Worm (Caenorhabditis elegans): ENCODE data around the gene F09G8.5.

The F09G8.5 gene

DNA sequence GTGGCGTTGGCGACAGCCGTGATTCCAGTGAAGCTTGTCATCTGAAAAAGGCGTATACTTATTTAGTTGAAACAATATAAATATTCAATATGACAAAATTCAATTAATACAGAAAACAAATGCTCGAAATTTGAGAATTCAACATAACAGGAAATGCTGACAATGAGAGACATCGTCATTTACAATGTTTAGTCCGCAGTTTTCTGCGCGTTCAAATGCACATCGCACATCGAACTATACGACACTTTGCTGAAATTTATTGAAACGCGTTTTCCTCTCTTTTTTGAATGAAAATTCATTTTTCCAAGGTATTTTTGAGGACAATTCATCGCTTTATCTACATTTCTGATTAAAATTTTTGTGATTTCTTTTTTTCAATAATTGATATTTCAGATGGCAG is 10.7 kb upstream of the F09G8.5 start, which contains the start of the genes pbs-6 and cids-1:
Gene pbs-6, minus strand, starts transcription at position 41 of the 400 bp plus-strand sequence.
Gene cids-1, plus strand, starts transcription at position 394 of the 400 bp plus-strand sequence.
- TF ChIP-seq unc-55 (GFP tag; optimal IDR thresholded peaks at IDR 0.05) (peak; percentile 47), aly-2 (tag; optimal IDR thresholded peaks at IDR 0.05) (no peak), nhr-129 (tag; optimal IDR thresholded peaks at IDR 0.05) (peak; percentile 21), lsy-2 (tag; optimal IDR thresholded peaks at IDR 0.05) (peak in 1 of 2 experiments; percentile 51), C34F6.9 (tag; optimal IDR thresholded peaks at IDR 0.05) (peak; percentile 16), fos-1 (tag; optimal IDR thresholded peaks at IDR 0.05) (no peak), crh-2 (tag; optimal IDR thresholded peaks at IDR 0.05) (no peak)

DNA sequence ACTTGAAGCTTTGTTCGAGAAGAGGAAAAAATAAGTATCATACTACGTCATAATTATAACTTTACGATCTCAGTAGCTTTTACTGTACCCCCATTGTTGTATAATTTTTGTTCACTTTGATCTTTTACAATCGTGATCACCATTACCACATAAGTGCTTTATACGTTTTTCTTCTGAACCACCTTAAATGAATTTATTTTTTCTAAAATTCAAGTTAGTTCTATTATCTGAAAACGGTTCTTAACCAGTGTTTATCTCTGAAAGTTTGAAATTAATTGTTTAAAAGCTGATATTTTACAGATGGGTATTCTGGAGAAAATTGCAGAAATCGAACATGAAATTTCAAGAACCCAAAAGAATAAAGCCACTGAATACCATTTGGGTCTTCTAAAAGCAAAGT is 9.2 kb upstream of the F09G8.5 start, which contains the start of gene C02F5.3:
Gene C02F5.3, plus strand, starts transcription at position 301 of the 400 bp plus-strand sequence.
- TF ChIP-seq ztf-1 (GFP tag; conservative IDR thresholded peaks at IDR 0.05) (no peak), snpc-4 (tag; optimal IDR thresholded peaks at IDR 0.05) (no peak), ama-1 (optimal IDR thresholded peaks at IDR 0.05) (no peak), nhr-77 (tag; optimal IDR thresholded peaks at IDR 0.05) (no peak), sma-3 (GFP tag; optimal IDR thresholded peaks at IDR 0.05) (no peak), egl-27 (tag; optimal IDR thresholded peaks at IDR 0.05) (no peak)

DNA sequence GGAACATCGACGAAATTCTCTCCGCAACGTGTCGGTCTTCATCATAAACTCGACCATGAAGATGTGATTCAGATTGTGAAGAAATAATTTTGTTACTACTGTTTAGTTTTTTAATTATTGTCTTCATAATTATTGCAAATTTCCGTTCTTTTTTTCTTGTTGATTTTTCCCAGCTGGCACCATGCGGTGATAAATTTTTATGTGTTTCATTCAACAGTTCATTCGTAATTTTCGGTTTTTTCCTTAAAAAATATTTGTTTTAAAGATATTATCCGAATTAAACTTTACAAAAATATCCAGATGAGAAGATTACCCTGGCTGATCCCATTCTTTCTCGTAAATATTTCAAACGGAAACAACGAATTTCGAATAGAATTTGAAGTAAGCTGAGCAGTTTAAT is 7.7 kb upstream of the F09G8.5 start, which contains the start of gene C02F5.13:
Gene C02F5.13, plus strand, starts transcription at position 301 of the 400 bp plus-strand sequence.
- TF ChIP-seq C34F6.9 (tag; optimal IDR thresholded peaks at IDR 0.05) = no peak
- TF ChIP-seq aly-2 (tag; optimal IDR thresholded peaks at IDR 0.05) = no peak
- no peak for TF ChIP-seq nhr-129 (tag; optimal IDR thresholded peaks at IDR 0.05)
- no peak for TF ChIP-seq nhr-11 (tag; optimal IDR thresholded peaks at IDR 0.05)
- no peak for TF ChIP-seq ama-1 (optimal IDR thresholded peaks at IDR 0.05)
- TF ChIP-seq nhr-77 (tag; optimal IDR thresholded peaks at IDR 0.05) = no peak
- TF ChIP-seq elt-1 (tag; optimal IDR thresholded peaks at IDR 0.05) = no peak
- no peak for TF ChIP-seq ceh-82 (tag; optimal IDR thresholded peaks at IDR 0.05)
- TF ChIP-seq skn-1 (tag; optimal IDR thresholded peaks at IDR 0.05) = no peak
- no peak for TF ChIP-seq nhr-23 (tag; optimal IDR thresholded peaks at IDR 0.05)
- TF ChIP-seq snpc-4 (tag; optimal IDR thresholded peaks at IDR 0.05) = no peak
- TF ChIP-seq ztf-1 (GFP tag; conservative IDR thresholded peaks at IDR 0.05) = no peak
- TF ChIP-seq fos-1 (tag; optimal IDR thresholded peaks at IDR 0.05) = no peak

DNA sequence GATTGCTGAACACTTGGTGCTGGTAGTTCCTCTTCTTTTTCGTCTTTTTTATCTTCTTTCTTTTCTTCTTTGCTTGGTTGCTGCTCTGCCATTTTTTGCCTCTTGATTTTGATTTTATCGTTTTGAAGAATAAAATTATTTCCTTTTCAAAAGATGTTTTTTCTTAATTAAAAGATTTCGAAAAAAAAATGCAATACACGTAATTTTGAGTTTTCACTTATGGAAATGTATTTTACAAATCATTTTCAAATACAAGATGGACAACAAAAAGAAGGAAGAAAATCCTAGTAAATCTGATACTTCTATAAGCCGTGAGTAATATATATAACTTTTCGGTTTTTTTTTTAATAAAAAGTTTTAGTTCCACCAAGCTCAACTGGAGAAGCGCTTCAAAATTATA is 5.4 kb upstream of the F09G8.5 start, which contains the start of the genes C02F5.10 and C02F5.2:
Gene C02F5.10, minus strand, starts transcription at position 101 of the 400 bp plus-strand sequence.
Gene C02F5.2, plus strand, starts transcription at position 239 of the 400 bp plus-strand sequence.
- no peak for TF ChIP-seq elt-1 (tag; optimal IDR thresholded peaks at IDR 0.05)
- no peak for TF ChIP-seq ztf-4 (tag; optimal IDR thresholded peaks at IDR 0.05)
- no peak for TF ChIP-seq mdl-1 (tag; optimal IDR thresholded peaks at IDR 0.05)
- TF ChIP-seq unc-62 (GFP tag; optimal IDR thresholded peaks at IDR 0.05) = no peak
- no peak for TF ChIP-seq unc-55 (GFP tag; optimal IDR thresholded peaks at IDR 0.05)
- TF ChIP-seq nhr-12 (tag; optimal IDR thresholded peaks at IDR 0.05) = no peak
- no peak for TF ChIP-seq nhr-21 (tag; optimal IDR thresholded peaks at IDR 0.05)
- TF ChIP-seq zag-1 (tag; optimal IDR thresholded peaks at IDR 0.05) = no peak
- no peak for TF ChIP-seq nhr-11 (tag; optimal IDR thresholded peaks at IDR 0.05)
- TF ChIP-seq nhr-25 (tag; optimal IDR thresholded peaks at IDR 0.05) = no peak
- no peak for TF ChIP-seq lsy-2 (tag; optimal IDR thresholded peaks at IDR 0.05)
- TF ChIP-seq ztf-11 (tag; optimal IDR thresholded peaks at IDR 0.05) = no peak
- no peak for TF ChIP-seq fos-1 (tag; optimal IDR thresholded peaks at IDR 0.05)
- no peak for TF ChIP-seq mbf-1 (tag; optimal IDR thresholded peaks at IDR 0.05)

DNA sequence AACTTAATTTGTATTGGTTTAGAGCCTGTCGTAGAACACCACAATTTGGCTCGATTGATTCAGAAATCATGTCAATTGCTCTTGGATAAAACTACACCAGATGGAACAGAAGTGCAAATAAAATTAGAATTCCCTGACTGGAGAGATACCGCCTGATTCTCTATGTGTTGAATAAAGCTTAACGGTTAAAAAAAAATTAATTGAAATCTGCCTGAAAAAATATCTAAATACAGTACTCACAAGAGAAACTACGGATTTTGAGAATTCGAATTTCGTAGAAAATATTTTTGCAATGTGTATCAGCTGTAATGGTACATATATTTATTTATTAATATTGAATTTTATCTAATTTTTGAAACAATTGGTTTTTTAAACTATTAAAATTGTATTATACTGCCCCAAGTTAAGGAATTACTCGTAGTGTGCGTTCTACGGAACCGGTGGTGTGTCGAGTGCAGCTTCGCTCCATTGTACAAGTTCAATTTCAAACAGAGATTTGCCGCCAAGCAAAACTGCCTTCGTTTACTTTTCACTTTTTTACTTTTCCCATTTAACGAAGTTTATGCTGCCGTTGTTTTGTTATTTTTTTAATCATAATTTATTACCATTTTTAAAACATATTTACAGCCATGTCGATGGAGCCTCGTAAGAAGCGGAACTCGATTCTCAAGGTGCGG is 4.6 kb upstream of the F09G8.5 start, which contains the start of gene knl-1:
Gene knl-1, plus strand, starts transcription at position 626 of the 677 bp plus-strand sequence.
- no peak for TF ChIP-seq Y55F3AM.14 (GFP tag; optimal IDR thresholded peaks at IDR 0.05)
- no peak for TF ChIP-seq ztf-1 (GFP tag; conservative IDR thresholded peaks at IDR 0.05)
- peak in 1 of 2 experiments; percentile 72 for TF ChIP-seq lsy-2 (tag; optimal IDR thresholded peaks at IDR 0.05)
- peak; percentile 65 for TF ChIP-seq C34F6.9 (tag; optimal IDR thresholded peaks at IDR 0.05)
- peak; percentile 2 for TF ChIP-seq fos-1 (tag; optimal IDR thresholded peaks at IDR 0.05)
- TF ChIP-seq gmeb-1 (tag; optimal IDR thresholded peaks at IDR 0.05) = peak; percentile 73
- TF ChIP-seq nhr-23 (tag; optimal IDR thresholded peaks at IDR 0.05) = no peak
- no peak for TF ChIP-seq aly-2 (tag; optimal IDR thresholded peaks at IDR 0.05)
- no peak for TF ChIP-seq sma-9 (GFP tag; optimal IDR thresholded peaks at IDR 0.05)
- TF ChIP-seq sma-9 (tag; optimal IDR thresholded peaks at IDR 0.05) = no peak
- TF ChIP-seq peb-1 (tag; optimal IDR thresholded peaks at IDR 0.05) = no peak
- TF ChIP-seq alr-1 (tag; optimal IDR thresholded peaks at IDR 0.05) = no peak
- no peak for TF ChIP-seq lin-39 (tag; optimal IDR thresholded peaks at IDR 0.05)
- no peak for TF ChIP-seq nhr-77 (tag; optimal IDR thresholded peaks at IDR 0.05)
- TF ChIP-seq blmp-1 (tag; optimal IDR thresholded peaks at IDR 0.05; ENCODE audit: insufficient read depth) = no peak
- TF ChIP-seq unc-62 (GFP tag; optimal IDR thresholded peaks at IDR 0.05) = no peak
- TF ChIP-seq lin-13 (GFP tag; optimal IDR thresholded peaks at IDR 0.05) = no peak
- no peak for TF ChIP-seq skn-1 (tag; optimal IDR thresholded peaks at IDR 0.05)
- TF ChIP-seq nhr-10 (tag; optimal IDR thresholded peaks at IDR 0.05) = no peak
- TF ChIP-seq ZK546.5 (tag; optimal IDR thresholded peaks at IDR 0.05) = no peak
- TF ChIP-seq mab-5 (tag; optimal IDR thresholded peaks at IDR 0.05) = no peak
- TF ChIP-seq lin-11 (tag; optimal IDR thresholded peaks at IDR 0.05) = no peak
- no peak for TF ChIP-seq nhr-237 (tag; optimal IDR thresholded peaks at IDR 0.05)
- no peak for TF ChIP-seq nhr-11 (tag; optimal IDR thresholded peaks at IDR 0.05)
- TF ChIP-seq ama-1 (optimal IDR thresholded peaks at IDR 0.05) = no peak
- TF ChIP-seq zag-1 (tag; optimal IDR thresholded peaks at IDR 0.05) = no peak
- no peak for TF ChIP-seq sma-3 (GFP tag; optimal IDR thresholded peaks at IDR 0.05)
- TF ChIP-seq crh-2 (tag; optimal IDR thresholded peaks at IDR 0.05) = peak; percentile 7
- TF ChIP-seq unc-55 (GFP tag; optimal IDR thresholded peaks at IDR 0.05) = peak; percentile 84
- no peak for TF ChIP-seq elt-1 (tag; optimal IDR thresholded peaks at IDR 0.05)

Measured in whole organism, L2 larva.